Worm (Caenorhabditis elegans) whole organism, L1 larva: ENCODE measurements around the gene Y110A2AL.7.

Experiments used
- C04F5.9 ChIP-seq: sonication (generic microtip); optimal IDR thresholded peaks from 2 replicates; lab custom pipeline; 2016; ENCODE audit warnings: missing genetic modification characterization, missing compliant biosample characterization
- C16A3.4 ChIP-seq: fragments of 150-350 bp; optimal IDR thresholded peaks from 2 replicates; lab custom pipeline; 2014; ENCODE audit warnings: missing biosample characterization, missing genetic modification characterization
- C34B4.2 ChIP-seq: sonication (generic microtip); optimal IDR thresholded peaks from 2 replicates; lab custom pipeline; 2017; ENCODE audit warnings: mild to moderate bottlenecking, missing genetic modification characterization, missing compliant biosample characterization
- F16B12.6 ChIP-seq: fragments of 150-350 bp; optimal IDR thresholded peaks from 2 replicates; lab custom pipeline; 2014; ENCODE audit warnings: missing biosample characterization, missing genetic modification characterization
- Y116A8C.19 ChIP-seq: sonication (generic microtip); optimal IDR thresholded peaks from 2 replicates; lab custom pipeline; 2016; ENCODE audit warnings: missing compliant biosample characterization, missing genetic modification characterization, borderline replicate concordance
- aha-1 ChIP-seq: fragments of 150-350 bp; optimal IDR thresholded peaks from 2 replicates; lab custom pipeline; 2014; ENCODE audit warnings: missing biosample characterization, missing genetic modification characterization
- ama-1 ChIP-seq: fragments of 150-350 bp; optimal IDR thresholded peaks from 2 replicates; lab custom pipeline; 2014
- blmp-1 ChIP-seq: fragments of 150-350 bp; optimal IDR thresholded peaks from 2 replicates; lab custom pipeline; 2014; ENCODE audit warnings: missing biosample characterization, missing genetic modification characterization
- ceh-63 ChIP-seq: fragments of 200-800 bp; sonication (Bioruptor generic); optimal IDR thresholded peaks from 2 replicates; lab custom pipeline; 2018; ENCODE audit warnings: mild to moderate bottlenecking, missing genetic modification characterization, missing compliant biosample characterization
- ceh-8 ChIP-seq: fragments of 200-800 bp; sonication (Bioruptor generic); optimal IDR thresholded peaks from 2 replicates; lab custom pipeline; 2018; ENCODE audit warnings: mild to moderate bottlenecking, missing genetic modification characterization, moderate library complexity, missing compliant biosample characterization
- ceh-88 ChIP-seq: fragments of 200-800 bp; sonication (Bioruptor generic); IDR thresholded peaks from 2 replicates; pipeline ENCODE4 v1.3.6; 2022; ENCODE audit warnings: missing genetic modification characterization, missing compliant biosample characterization
- ceh-90 ChIP-seq: sonication (generic microtip); optimal IDR thresholded peaks from 2 replicates; lab custom pipeline; 2016; ENCODE audit warnings: missing genetic modification characterization, missing compliant biosample characterization
- dpl-1 ChIP-seq, 3 experiments: fragments of 150-350 bp in 2 of 3; sonication (generic microtip) in 1 of 3; optimal IDR thresholded peaks; 2 replicates each; lab custom pipeline; 2014 to 2017; ENCODE audit warnings: missing biosample characterization in 3 of 3, missing genetic modification characterization in 3 of 3, missing genetic modification reagents in 3 of 3
- dsc-1 ChIP-seq: sonication (generic microtip); optimal IDR thresholded peaks from 2 replicates; lab custom pipeline; 2016; ENCODE audit warnings: mild to moderate bottlenecking, missing genetic modification characterization, missing compliant biosample characterization
- efl-1 ChIP-seq, 4 experiments: fragments of 150-350 bp; optimal IDR thresholded peaks in 3 of 4; peaks in 1 of 4; 1 replicate in 1 of 4; 2 replicates in 3 of 4; lab custom pipeline; 2014; ENCODE audit warnings: missing biosample characterization in 2 of 4, missing genetic modification characterization in 2 of 4, missing genetic modification reagents in 2 of 4
- egl-13 ChIP-seq: sonication (generic microtip); optimal IDR thresholded peaks from 2 replicates; lab custom pipeline; 2016; ENCODE audit warnings: missing genotype, missing genetic modification reagents, missing genetic modification characterization, missing compliant biosample characterization
- elt-2 ChIP-seq: sonication (generic microtip); optimal IDR thresholded peaks from 2 replicates; lab custom pipeline; 2016; ENCODE audit warnings: missing genetic modification characterization, mild to moderate bottlenecking, inconsistent platforms, missing compliant biosample characterization, missing genetic modification reagents
- elt-3 ChIP-seq, 6 experiments: fragments of 150-350 bp in 1 of 6; sonication (generic microtip); optimal IDR thresholded peaks; 2 replicates each; lab custom pipeline; 2017 to 2018; ENCODE audit warnings: missing biosample characterization in 6 of 6, missing genetic modification characterization in 6 of 6, inconsistent platforms in 1 of 6
- fkh-10 ChIP-seq: sonication (generic microtip); optimal IDR thresholded peaks from 2 replicates; lab custom pipeline; 2017; ENCODE audit warnings: missing biosample characterization, missing genetic modification reagents, missing genetic modification characterization
- fkh-8 ChIP-seq: sonication (generic microtip); optimal IDR thresholded peaks from 2 replicates; lab custom pipeline; 2016; ENCODE audit warnings: mild to moderate bottlenecking, missing genetic modification characterization, missing compliant biosample characterization
- fos-1 ChIP-seq: fragments of 150-350 bp; optimal IDR thresholded peaks from 2 replicates; lab custom pipeline; 2014; ENCODE audit warnings: missing biosample characterization, missing genetic modification characterization
- grh-1 ChIP-seq: fragments of 200-800 bp; sonication (Bioruptor generic); IDR thresholded peaks from 2 replicates; pipeline ENCODE4 v1.3.6; 2022; ENCODE audit warnings: missing genetic modification reagents, missing genetic modification characterization, missing compliant biosample characterization
- hpl-2 ChIP-seq: fragments of 150-350 bp; optimal IDR thresholded peaks from 2 replicates; lab custom pipeline; 2014; ENCODE audit warnings: missing biosample characterization, missing genetic modification reagents, missing genetic modification characterization
- lin-13 ChIP-seq: fragments of 150-350 bp; optimal IDR thresholded peaks from 2 replicates; lab custom pipeline; 2014; ENCODE audit warnings: missing biosample characterization, missing genetic modification reagents, missing genetic modification characterization
- lin-14 ChIP-seq: fragments of 200-800 bp; sonication (Bioruptor generic); optimal IDR thresholded peaks from 2 replicates; lab custom pipeline; 2018; ENCODE audit warnings: mild to moderate bottlenecking, missing genetic modification characterization, moderate library complexity, missing compliant biosample characterization
- lin-35 ChIP-seq, 2 experiments: fragments of 150-350 bp; optimal IDR thresholded peaks; 2 replicates each; lab custom pipeline; 2014; ENCODE audit warnings: missing biosample characterization in 2 of 2, missing genetic modification characterization in 2 of 2, missing genetic modification reagents in 2 of 2
- lin-39 ChIP-seq: fragments of 150-350 bp; optimal IDR thresholded peaks from 2 replicates; lab custom pipeline; 2014; ENCODE audit warnings: missing biosample characterization, missing genetic modification reagents, missing genetic modification characterization
- lir-3 ChIP-seq: sonication (generic microtip); optimal IDR thresholded peaks from 2 replicates; lab custom pipeline; 2016; ENCODE audit warnings: mild to moderate bottlenecking, missing genetic modification characterization, moderate library complexity, missing compliant biosample characterization; ENCODE audit not compliant: poor library complexity
- nhr-11 ChIP-seq: fragments of 150-350 bp; optimal IDR thresholded peaks from 2 replicates; lab custom pipeline; 2014; ENCODE audit warnings: missing biosample characterization, missing genetic modification characterization
- nhr-20 ChIP-seq: sonication (generic microtip); optimal IDR thresholded peaks from 2 replicates; lab custom pipeline; 2016; ENCODE audit warnings: mild to moderate bottlenecking, missing genetic modification characterization, missing compliant biosample characterization
- nhr-237 ChIP-seq: fragments of 150-350 bp; optimal IDR thresholded peaks from 2 replicates; lab custom pipeline; 2014; ENCODE audit warnings: missing biosample characterization, missing genetic modification characterization
- nhr-76 ChIP-seq: sonication (generic microtip); optimal IDR thresholded peaks from 2 replicates; lab custom pipeline; 2017; ENCODE audit warnings: missing biosample characterization, missing genetic modification characterization
- nhr-77 ChIP-seq: fragments of 150-350 bp; optimal IDR thresholded peaks from 2 replicates; lab custom pipeline; 2014; ENCODE audit warnings: missing biosample characterization, missing genetic modification characterization
- nhr-84 ChIP-seq: sonication (generic microtip); optimal IDR thresholded peaks from 2 replicates; lab custom pipeline; 2017; ENCODE audit warnings: missing biosample characterization, missing genetic modification characterization
- nhr-85 ChIP-seq: sonication (generic microtip); peaks from one replicate; lab custom pipeline; 2016; ENCODE audit warnings: missing genetic modification characterization, inconsistent platforms, missing compliant biosample characterization
- nhr-90 ChIP-seq: sonication (generic microtip); optimal IDR thresholded peaks from 2 replicates; lab custom pipeline; 2016; ENCODE audit warnings: mild to moderate bottlenecking, missing genetic modification characterization, missing compliant biosample characterization; ENCODE audit not compliant: poor library complexity
- pqm-1 ChIP-seq: sonication (generic microtip); optimal IDR thresholded peaks from 3 replicates; lab custom pipeline; 2017; ENCODE audit warnings: missing biosample characterization, missing genetic modification characterization
- rnt-1 ChIP-seq: sonication (generic microtip); optimal IDR thresholded peaks from 2 replicates; lab custom pipeline; 2016; ENCODE audit warnings: mild to moderate bottlenecking, missing genetic modification characterization, moderate library complexity, missing compliant biosample characterization
- snpc-4 ChIP-seq: fragments of 150-350 bp; optimal IDR thresholded peaks from 2 replicates; lab custom pipeline; 2014; ENCODE audit warnings: missing biosample characterization, missing genetic modification characterization
- snu-23 ChIP-seq: sonication (generic microtip); optimal IDR thresholded peaks from 2 replicates; lab custom pipeline; 2016; ENCODE audit warnings: missing genetic modification characterization, missing compliant biosample characterization
- sox-4 ChIP-seq: sonication (generic microtip); optimal IDR thresholded peaks from 2 replicates; lab custom pipeline; 2016; ENCODE audit warnings: missing genetic modification characterization, missing compliant biosample characterization
- sptf-1 ChIP-seq: fragments of 150-350 bp; optimal IDR thresholded peaks from 2 replicates; lab custom pipeline; 2014; ENCODE audit warnings: missing biosample characterization, missing genetic modification characterization
- tbx-2 ChIP-seq: sonication (generic microtip); optimal IDR thresholded peaks from 2 replicates; lab custom pipeline; 2016; ENCODE audit warnings: missing genetic modification characterization, missing compliant biosample characterization
- tlp-1 ChIP-seq: fragments of 150-350 bp; optimal IDR thresholded peaks from 2 replicates; lab custom pipeline; 2014; ENCODE audit warnings: missing biosample characterization, missing genetic modification characterization
- unc-30 ChIP-seq: sonication (generic microtip); optimal IDR thresholded peaks from 2 replicates; lab custom pipeline; 2017; ENCODE audit warnings: missing biosample characterization, missing genetic modification characterization
- xbp-1 ChIP-seq: sonication (generic microtip); optimal IDR thresholded peaks from 2 replicates; lab custom pipeline; 2016; ENCODE audit warnings: missing genetic modification characterization, missing compliant biosample characterization
- zip-4 ChIP-seq: fragments of 200-800 bp; sonication (Bioruptor generic); optimal IDR thresholded peaks from 2 replicates; lab custom pipeline; 2018; ENCODE audit warnings: mild to moderate bottlenecking, missing genetic modification characterization, moderate library complexity, missing compliant biosample characterization
- ztf-11 ChIP-seq, 2 experiments: sonication (generic microtip); optimal IDR thresholded peaks; 2 replicates each; lab custom pipeline; 2016 to 2017; ENCODE audit warnings: missing genetic modification characterization in 2 of 2, missing biosample characterization in 1 of 2, missing compliant biosample characterization in 1 of 2
- ztf-4 ChIP-seq: fragments of 150-350 bp; optimal IDR thresholded peaks from 2 replicates; lab custom pipeline; 2014; ENCODE audit warnings: missing biosample characterization, missing genetic modification characterization

Y110A2AL.7 gene

DNA sequence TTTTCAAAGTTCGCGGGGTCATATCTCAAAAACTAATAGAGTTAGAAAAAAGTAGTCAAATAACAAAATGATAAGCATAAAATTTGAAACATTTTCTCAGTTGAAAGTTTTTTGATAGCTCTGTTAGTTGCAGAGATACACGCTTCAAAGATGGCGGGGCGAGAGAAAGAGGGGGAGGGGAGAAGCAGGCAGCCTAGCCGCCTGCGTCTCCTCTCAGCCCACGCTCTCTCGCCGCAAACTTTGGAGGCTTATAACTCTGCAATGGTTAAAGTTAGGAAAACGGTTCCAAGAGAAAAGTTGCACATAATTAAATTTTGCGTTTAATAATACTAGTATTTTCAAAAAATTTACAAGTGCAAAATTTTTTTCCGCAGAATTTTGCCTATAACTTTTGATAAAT, 41.2 kb downstream of the Y110A2AL.7 start:
- TF ChIP-seq fkh-10 (GFP tag; lab: Kevin White, UChicago) (no peak), fos-1 (tag; lab: Kevin White, UChicago) (no peak), nhr-76 (no peak), blmp-1 (tag; lab: Kevin White, UChicago) (no peak), ceh-90 (tag; lab: Kevin White, UChicago) (no peak), C34B4.2 (tag; lab: Kevin White, UChicago) (no peak), rnt-1 (tag; lab: Kevin White, UChicago) (no peak), zip-4 (no peak), C04F5.9 (tag; lab: Kevin White, UChicago) (no peak), F16B12.6 (tag; lab: Kevin White, UChicago) (no peak), nhr-77 (no peak), lir-3 (no peak), ceh-88 (GFP tag; lab: Robert Waterston, UW) (no peak), C16A3.4 (tag; lab: Kevin White, UChicago) (no peak), nhr-85 (no peak)

DNA sequence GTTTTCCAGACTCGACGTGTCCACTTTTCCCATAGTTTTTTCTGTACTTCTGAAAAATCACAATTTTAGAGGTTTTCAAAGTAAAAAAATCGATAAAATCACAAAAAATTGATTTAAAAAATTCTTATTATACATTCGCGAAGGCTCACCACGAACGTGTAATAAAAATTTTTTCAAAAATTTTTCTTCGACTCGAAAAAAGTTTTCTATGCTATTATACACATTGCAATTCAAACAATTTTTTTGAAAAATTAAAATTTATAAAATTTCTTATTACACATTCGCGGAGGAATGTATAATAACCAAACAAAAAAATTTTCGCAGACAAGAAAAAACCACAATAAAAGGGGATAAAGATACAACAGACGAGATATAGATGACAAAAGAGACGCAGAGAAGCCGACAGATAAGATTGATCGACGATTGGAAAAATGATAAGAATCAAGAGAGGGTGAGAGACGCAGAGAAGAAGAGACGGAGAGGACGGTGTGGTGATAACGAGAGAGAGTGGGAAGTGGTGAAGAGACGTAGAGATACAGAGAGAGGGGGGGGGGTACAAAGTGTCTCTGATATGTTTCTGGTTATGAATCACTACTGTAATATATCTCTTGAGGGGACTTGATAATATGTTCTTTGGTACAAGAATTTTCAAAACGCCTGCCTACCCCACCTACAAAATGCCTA, 42.3 kb downstream of the Y110A2AL.7 start, which contains the start of gene nhr-119:
Gene nhr-119, minus strand, starts transcription at position 51 of the 684 bp plus-strand sequence.
- TF ChIP-seq tbx-2 (tag; lab: Kevin White, UChicago) (peak; percentile 77), blmp-1 (tag; lab: Kevin White, UChicago) (peak; percentile 69), fkh-8 (tag; lab: Kevin White, UChicago) (no peak), rnt-1 (tag; lab: Kevin White, UChicago) (peak; percentile 87), lir-3 (no peak), dpl-1 (GFP tag; optimal IDR thresholded peaks at IDR 0.05; lab: Kevin White, UChicago) (peak; percentile 32 to 58 (median 34)), ztf-11 (tag; optimal IDR thresholded peaks at IDR 0.05; lab: Kevin White, UChicago) (no peak), nhr-85 (peak; percentile 98), pqm-1 (tag; lab: Kevin White, UChicago) (peak; percentile 18), xbp-1 (tag; lab: Kevin White, UChicago) (peak; percentile 50), nhr-77 (peak; percentile 27), C04F5.9 (tag; lab: Kevin White, UChicago) (no peak), grh-1 (GFP tag; lab: Robert Waterston, UW) (peak; percentile 71), unc-30 (tag; lab: Kevin White, UChicago) (no peak), efl-1 (optimal IDR thresholded peaks at IDR 0.05; lab: Kevin White, UChicago) (peak; percentile 61 to 65), efl-1 (GFP tag; optimal IDR thresholded peaks at IDR 0.05 in 1 of 2; lab: Kevin White, UChicago) (peak; percentile 23 to 95), elt-3 (tag; optimal IDR thresholded peaks at IDR 0.05; lab: Kevin White, UChicago) (peak in 3 of 6 experiments; percentile 91 to 99 (median 91)), aha-1 (tag; lab: Kevin White, UChicago) (no peak), sptf-1 (tag; lab: Kevin White, UChicago) (no peak), F16B12.6 (tag; lab: Kevin White, UChicago) (no peak), nhr-90 (peak; percentile 87), dsc-1 (tag; lab: Kevin White, UChicago) (no peak), snpc-4 (tag; lab: Kevin White, UChicago) (no peak), ama-1 (peak; percentile 0), lin-14 (GFP tag; lab: Kevin White, UChicago) (peak; percentile 83), lin-13 (GFP tag; lab: Kevin White, UChicago) (peak; percentile 26), ceh-88 (GFP tag; lab: Robert Waterston, UW) (no peak), Y116A8C.19 (no peak), egl-13 (tag; lab: Kevin White, UChicago) (no peak), hpl-2 (GFP tag; lab: Kevin White, UChicago) (no peak), ztf-4 (tag; lab: Kevin White, UChicago) (peak; percentile 40), nhr-84 (no peak), tlp-1 (no peak), lin-39 (tag; lab: Kevin White, UChicago) (peak; percentile 92), C16A3.4 (tag; lab: Kevin White, UChicago) (peak; percentile 19), nhr-237 (tag; lab: Kevin White, UChicago) (no peak), ceh-63 (GFP tag; lab: Kevin White, UChicago) (no peak), nhr-11 (tag; lab: Kevin White, UChicago) (peak; percentile 86), lin-35 (GFP tag; optimal IDR thresholded peaks at IDR 0.05; lab: Kevin White, UChicago) (peak; percentile 6 to 69), elt-2 (peak; percentile 95), nhr-20 (peak; percentile 90), sox-4 (no peak), ceh-8 (GFP tag; lab: Kevin White, UChicago) (no peak), snu-23 (GFP tag; lab: Kevin White, UChicago) (peak; percentile 83)
